Comparison of ENCODE assay signal across 4 fruit fly cellular contexts in genomic region chr3R:22639239-22639858, dm6.
TF ChIP-seq lines count a peak whose summit lies in the region.

Gene loco (minus strand): TSS chr3R:22639387.
Gene wake (plus strand): TSS chr3R:22639808.

- TF ChIP-seq CTCF in whole organism, embryonic (GFP tag; optimal IDR thresholded peaks at IDR 0.05; lab: Kevin White, UChicago), result peak; percentile 42

TF ChIP-seq in whole organism, adult, 20 proteins besides CTCF, POLR2A, EP300 and RAD21:
- TF ChIP-seq Crg-1 (GFP tag; optimal IDR thresholded peaks at IDR 0.05; lab: Kevin White, UChicago), result peak; percentile 15
- TF ChIP-seq Mnt (GFP tag; optimal IDR thresholded peaks at IDR 0.05; lab: Kevin White, UChicago), result no peak

TF ChIP-seq in whole organism, embryonic, 481 proteins besides CTCF, POLR2A, EP300 and RAD21 (continues in another document):
- TF ChIP-seq Dek (tag; optimal IDR thresholded peaks at IDR 0.05; lab: Kevin White, UChicago) (no peak), CG30431 (GFP tag; optimal IDR thresholded peaks at IDR 0.05; lab: Kevin White, UChicago) (no peak), CG4730 (GFP tag; IDR thresholded peaks at IDR 0.05; lab: Robert Waterston, UW) (no peak), CG6813 (GFP tag; optimal IDR thresholded peaks at IDR 0.05; lab: Kevin White, UChicago) (no peak), CG1647 (GFP tag; optimal IDR thresholded peaks at IDR 0.05; lab: Kevin White, UChicago) (no peak), pfk (GFP tag; optimal IDR thresholded peaks at IDR 0.05; lab: Kevin White, UChicago) (no peak), CG5953 (GFP tag; IDR thresholded peaks at IDR 0.05; lab: Robert Waterston, UW) (no peak), eyg (GFP tag; optimal IDR thresholded peaks at IDR 0.05; lab: Kevin White, UChicago) (no peak), Hr3 (GFP tag; optimal IDR thresholded peaks at IDR 0.05; lab: Kevin White, UChicago) (no peak), CG5180 (GFP tag; optimal IDR thresholded peaks at IDR 0.05; lab: Kevin White, UChicago) (no peak), Kr (GFP tag; optimal IDR thresholded peaks at IDR 0.05; lab: Kevin White, UChicago) (no peak), CG10321 (GFP tag; IDR thresholded peaks at IDR 0.05; lab: Robert Waterston, UW) (no peak), YL-1 (GFP tag; optimal IDR thresholded peaks at IDR 0.05; lab: Kevin White, UChicago) (peak; percentile 45), CG8388 (GFP tag; optimal IDR thresholded peaks at IDR 0.05; lab: Kevin White, UChicago) (no peak), hbn (GFP tag; IDR thresholded peaks at IDR 0.05; lab: Robert Waterston, UW; ENCODE audit: partially characterized antibody) (peak; percentile 94), Dref (GFP tag; IDR thresholded peaks at IDR 0.05; lab: Robert Waterston, UW) (peak; percentile 71), gce (GFP tag; IDR thresholded peaks at IDR 0.05; lab: Robert Waterston, UW) (no peak), CG4360 (GFP tag; IDR thresholded peaks at IDR 0.05; lab: Robert Waterston, UW) (no peak), CG15601 (tag; optimal IDR thresholded peaks at IDR 0.05; lab: Kevin White, UChicago) (peak; percentile 4), bcd (GFP tag; optimal IDR thresholded peaks at IDR 0.05; lab: Kevin White, UChicago) (no peak), CG7928 (GFP tag; optimal IDR thresholded peaks at IDR 0.05; lab: Kevin White, UChicago) (no peak), CG16779 (GFP tag; IDR thresholded peaks at IDR 0.05; lab: Robert Waterston, UW) (no peak), Hand (GFP tag; optimal IDR thresholded peaks at IDR 0.05; lab: Kevin White, UChicago) (no peak), CG43689 (GFP tag; IDR thresholded peaks at IDR 0.05; lab: Robert Waterston, UW) (no peak), CG11695 (GFP tag; IDR thresholded peaks at IDR 0.05; lab: Robert Waterston, UW) (no peak), Dad (GFP tag; optimal IDR thresholded peaks at IDR 0.05; lab: Kevin White, UChicago) (no peak), ind (GFP tag; optimal IDR thresholded peaks at IDR 0.05; lab: Kevin White, UChicago) (no peak), CG3065 (GFP tag; optimal IDR thresholded peaks at IDR 0.05; lab: Kevin White, UChicago) (no peak), CG17912 (GFP tag; optimal IDR thresholded peaks at IDR 0.05; lab: Kevin White, UChicago) (no peak), grn (GFP tag; optimal IDR thresholded peaks at IDR 0.05; lab: Kevin White, UChicago) (no peak), sna (GFP tag; IDR thresholded peaks at IDR 0.05; lab: Robert Waterston, UW; ENCODE audit: partially characterized antibody) (peak; percentile 97)

TF ChIP-seq in whole organism, prepupa, 60 proteins besides CTCF, POLR2A, EP300 and RAD21:
- TF ChIP-seq CG11294 (GFP tag; IDR thresholded peaks at IDR 0.05; lab: Robert Waterston, UW) (no peak), Lpt (GFP tag; optimal IDR thresholded peaks at IDR 0.05; lab: Kevin White, UChicago) (no peak), fkh (GFP tag; optimal IDR thresholded peaks at IDR 0.05; lab: Kevin White, UChicago) (peak; percentile 71), dsx (GFP tag; optimal IDR thresholded peaks at IDR 0.05; lab: Kevin White, UChicago; ENCODE audit: poor library complexity, severe bottlenecking) (peak; percentile 95), CG6163 (GFP tag; IDR thresholded peaks at IDR 0.05; lab: Robert Waterston, UW) (no peak), svp (GFP tag; lab: Kevin White, UChicago) (peak; percentile 50)

TF ChIP-seq in whole organism, wandering third instar larva, 38 proteins besides CTCF, POLR2A, EP300 and RAD21:
- TF ChIP-seq Hnf4 (GFP tag; optimal IDR thresholded peaks at IDR 0.05; lab: Kevin White, UChicago) (no peak), HLH106 (tag; optimal IDR thresholded peaks at IDR 0.05; lab: Kevin White, UChicago) (no peak), Hr83 (GFP tag; optimal IDR thresholded peaks at IDR 0.05; lab: Kevin White, UChicago; ENCODE audit: poor library complexity, severe bottlenecking) (no peak), psq (GFP tag; optimal IDR thresholded peaks at IDR 0.05; lab: Kevin White, UChicago) (no peak), N (GFP tag; optimal IDR thresholded peaks at IDR 0.05; lab: Kevin White, UChicago) (no peak), sage (GFP tag; optimal IDR thresholded peaks at IDR 0.05; lab: Kevin White, UChicago) (no peak), sv (GFP tag; optimal IDR thresholded peaks at IDR 0.05; lab: Kevin White, UChicago) (no peak), dmrt93B (GFP tag; optimal IDR thresholded peaks at IDR 0.05; lab: Kevin White, UChicago) (no peak), fru (GFP tag; optimal IDR thresholded peaks at IDR 0.05; lab: Kevin White, UChicago) (no peak), CG9705 (GFP tag; optimal IDR thresholded peaks at IDR 0.05; lab: Kevin White, UChicago) (no peak), Dif (GFP tag; optimal IDR thresholded peaks at IDR 0.05; lab: Kevin White, UChicago; ENCODE audit: partially characterized antibody) (peak; percentile 67), Dfd (GFP tag; optimal IDR thresholded peaks at IDR 0.05; lab: Kevin White, UChicago) (no peak), rgr (GFP tag; optimal IDR thresholded peaks at IDR 0.05; lab: Kevin White, UChicago) (no peak), CrebA (GFP tag; optimal IDR thresholded peaks at IDR 0.05; lab: Kevin White, UChicago; ENCODE audit: borderline replicate concordance) (no peak), Sp1 (GFP tag; optimal IDR thresholded peaks at IDR 0.05; lab: Kevin White, UChicago) (no peak), Myc (optimal IDR thresholded peaks at IDR 0.05; lab: Kevin White, UChicago) (no peak), usp (GFP tag; optimal IDR thresholded peaks at IDR 0.05; lab: Kevin White, UChicago) (no peak), Jra (GFP tag; optimal IDR thresholded peaks at IDR 0.05; lab: Kevin White, UChicago) (peak; percentile 13), woc (GFP tag; optimal IDR thresholded peaks at IDR 0.05; lab: Kevin White, UChicago) (no peak), dsf (GFP tag; optimal IDR thresholded peaks at IDR 0.05; lab: Kevin White, UChicago; ENCODE audit: borderline replicate concordance) (no peak), foxo (GFP tag; optimal IDR thresholded peaks at IDR 0.05; lab: Kevin White, UChicago) (no peak), h (GFP tag; optimal IDR thresholded peaks at IDR 0.05; lab: Kevin White, UChicago) (peak; percentile 2), ey (GFP tag; optimal IDR thresholded peaks at IDR 0.05; lab: Kevin White, UChicago) (no peak), OdsH (GFP tag; optimal IDR thresholded peaks at IDR 0.05; lab: Kevin White, UChicago) (no peak), lola (GFP tag; optimal IDR thresholded peaks at IDR 0.05; lab: Kevin White, UChicago) (no peak)
TF ChIP-seq in whole organism, wandering third instar larva: peak in this region for 3.
